Fruit fly (Drosophila melanogaster) whole organism, adult: ENCODE data around the gene CG43167.

Source experiments
- CG11617 ChIP-seq: fragments of 200-800 bp; sonication (Bioruptor generic); optimal IDR thresholded peaks from 2 replicates; lab custom pipeline; 2017; ENCODE audit warnings: mild to moderate bottlenecking, missing biosample characterization, missing genetic modification reagents, missing genetic modification characterization
- CG12768 ChIP-seq: fragments of 200-800 bp; sonication (Bioruptor generic); optimal IDR thresholded peaks from 2 replicates; lab custom pipeline; 2017; ENCODE audit warnings: missing biosample characterization, missing genetic modification characterization, mild to moderate bottlenecking, moderate library complexity, missing genetic modification reagents
- Crg-1 ChIP-seq: fragments of 200-800 bp; sonication (Bioruptor generic); optimal IDR thresholded peaks from 2 replicates; lab custom pipeline; 2016; ENCODE audit warnings: missing biosample characterization, missing genetic modification characterization
- kay ChIP-seq: fragments of 200-800 bp; sonication (Bioruptor generic); peaks from one replicate; lab custom pipeline; 2016; ENCODE audit warnings: missing biosample characterization, missing genetic modification characterization, borderline replicate concordance
- ovo ChIP-seq: fragments of 200-800 bp; sonication (Bioruptor generic); optimal IDR thresholded peaks from 2 replicates; lab custom pipeline; 2016; ENCODE audit warnings: missing biosample characterization, missing genetic modification characterization
- pad ChIP-seq: fragments of 200-800 bp; sonication (Bioruptor generic); optimal IDR thresholded peaks from 3 replicates; lab custom pipeline; 2017; ENCODE audit warnings: missing biosample characterization, missing genetic modification characterization, mild to moderate bottlenecking, moderate library complexity, missing genetic modification reagents
- toe ChIP-seq: fragments of 200-800 bp; sonication (Bioruptor generic); optimal IDR thresholded peaks from 2 replicates; lab custom pipeline; 2016; ENCODE audit warnings: missing biosample characterization, missing genetic modification characterization

- TF ChIP-seq CG12768 (GFP tag; lab: Kevin White, UChicago) (no peak), kay (GFP tag; lab: Kevin White, UChicago) (no peak), pad (no peak), CG11617 (GFP tag; lab: Kevin White, UChicago) (no peak), Crg-1 (GFP tag; lab: Kevin White, UChicago) (no peak), toe (GFP tag; lab: Kevin White, UChicago) (no peak), ovo (GFP tag; lab: Kevin White, UChicago) (no peak)
These were observed 5.2 kb upstream of the CG43167 start, which contains the start of the genes CG12307 and CG4983 for dm6 chr2L:11651910-11652498.
